Worm (Caenorhabditis elegans): ENCODE data around the gene C17C3.15.

C17C3.15 gene

DNA sequence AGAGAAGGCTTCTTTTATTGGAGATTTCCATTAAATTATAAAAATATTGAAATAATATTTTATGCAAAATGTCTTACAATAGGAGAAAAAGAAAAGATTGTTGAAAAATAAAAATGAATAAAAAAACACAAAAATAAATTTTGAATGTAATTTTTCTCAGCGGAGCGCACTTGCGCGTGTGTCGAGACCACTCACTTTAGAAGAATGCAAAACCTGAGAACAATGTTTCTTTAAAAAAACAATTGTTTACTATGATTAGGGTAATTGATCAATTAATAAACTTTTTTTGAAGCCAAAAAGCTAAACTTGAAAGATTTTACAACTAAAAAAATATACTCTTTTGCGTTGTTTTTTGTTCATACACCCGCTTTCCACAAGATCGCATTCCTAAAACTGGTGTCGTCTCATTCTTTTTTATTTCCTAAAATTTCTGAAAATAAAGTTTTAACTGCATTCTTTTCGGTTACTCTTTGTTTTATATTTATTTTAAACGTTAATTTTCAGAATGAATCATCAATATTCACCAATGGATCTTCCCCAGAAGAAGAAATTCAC, 23.8 kb downstream of the C17C3.15 start, which contains the start of gene ttc-4:
Gene ttc-4, plus strand, starts transcription at position 505 of the 555 bp plus-strand sequence.
- TF ChIP-seq bed-3 (GFP tag; optimal IDR thresholded peaks at IDR 0.05) (no peak), nhr-76 (tag; optimal IDR thresholded peaks at IDR 0.05) (no peak), lin-32 (GFP tag; optimal IDR thresholded peaks at IDR 0.05) (no peak), unc-120 (tag; optimal IDR thresholded peaks at IDR 0.05; ENCODE audit: poor library complexity, severe bottlenecking) (no peak), sptf-1 (tag; optimal IDR thresholded peaks at IDR 0.05) (peak; percentile 45), mep-1 (tag; optimal IDR thresholded peaks at IDR 0.05) (peak; percentile 68), elt-3 (tag; optimal IDR thresholded peaks at IDR 0.05) (no peak), ztf-11 (tag; optimal IDR thresholded peaks at IDR 0.05) (no peak), mls-2 (tag; optimal IDR thresholded peaks at IDR 0.05) (no peak), ces-1 (GFP tag; optimal IDR thresholded peaks at IDR 0.05) (peak; percentile 39), nhr-237 (tag; optimal IDR thresholded peaks at IDR 0.05) (peak; percentile 68), blmp-1 (tag; optimal IDR thresholded peaks at IDR 0.05) (no peak), unc-62 (GFP tag; optimal IDR thresholded peaks at IDR 0.05) (no peak), ceh-43 (GFP tag; optimal IDR thresholded peaks at IDR 0.05) (no peak)

ce11 chrII:5596247-5596646, 25.8 kb downstream of the C17C3.15 start, which contains the start of gene C17G10.1:
TSS of gene C17G10.1 (plus strand) at chrII:5596547.
- TF ChIP-seq unc-39 (tag; optimal IDR thresholded peaks at IDR 0.05) = no peak
- no peak for TF ChIP-seq hlh-1 (tag; optimal IDR thresholded peaks at IDR 0.05)
- no peak for TF ChIP-seq ces-1 (GFP tag; optimal IDR thresholded peaks at IDR 0.05)
- TF ChIP-seq M03D4.4 (tag; optimal IDR thresholded peaks at IDR 0.05) = no peak
- TF ChIP-seq unc-62 (GFP tag; optimal IDR thresholded peaks at IDR 0.05) = no peak
- no peak for TF ChIP-seq elt-1 (tag; optimal IDR thresholded peaks at IDR 0.05; ENCODE audit: borderline replicate concordance, insufficient read depth)
- TF ChIP-seq nhr-76 (tag; optimal IDR thresholded peaks at IDR 0.05) = no peak
- TF ChIP-seq pha-4 (tag; optimal IDR thresholded peaks at IDR 0.05) = no peak
- no peak for TF ChIP-seq ham-2 (GFP tag; optimal IDR thresholded peaks at IDR 0.05)
- TF ChIP-seq ceh-83 (GFP tag; optimal IDR thresholded peaks at IDR 0.05) = no peak
- no peak for TF ChIP-seq blmp-1 (tag; optimal IDR thresholded peaks at IDR 0.05)
- no peak for TF ChIP-seq elt-3 (tag; optimal IDR thresholded peaks at IDR 0.05)

DNA sequence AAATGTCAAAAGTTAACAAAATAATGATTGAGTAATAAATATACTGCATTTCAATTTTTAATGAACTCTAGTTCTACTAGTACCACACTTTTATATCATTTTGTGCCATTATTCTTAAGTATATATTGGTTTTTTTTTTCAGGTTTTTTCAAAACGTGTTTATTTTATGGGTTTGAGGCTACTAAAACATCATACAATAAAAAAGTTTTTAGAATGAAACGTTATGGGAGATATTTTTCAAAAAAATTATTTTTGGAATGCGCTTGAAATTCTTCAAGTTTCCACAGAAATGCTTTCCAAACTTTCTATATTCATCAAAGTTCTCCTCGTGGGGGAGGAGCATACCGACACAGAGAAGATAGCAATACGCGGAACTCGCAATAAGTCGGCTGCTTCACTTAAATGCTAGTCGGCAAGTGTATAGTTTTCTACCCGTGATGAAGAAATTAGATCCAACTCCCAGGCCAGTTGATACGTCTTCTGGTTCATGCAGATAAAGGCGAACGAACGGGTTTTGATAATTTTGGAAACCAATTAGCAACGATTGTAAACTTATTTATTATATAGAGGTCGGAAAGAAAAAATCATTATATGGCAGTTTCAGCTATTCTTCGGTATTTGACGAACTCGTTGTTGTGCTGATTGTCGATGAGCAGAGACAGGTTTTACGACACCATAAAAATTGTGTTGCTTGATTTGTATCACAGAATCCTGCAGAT, 29.0 kb downstream of the C17C3.15 start, which contains the start of gene C17G10.10:
Gene C17G10.10, minus strand, starts transcription at position 51 of the 719 bp plus-strand sequence.
- TF ChIP-seq elt-3 (tag; optimal IDR thresholded peaks at IDR 0.05) (no peak), pha-4 (tag; optimal IDR thresholded peaks at IDR 0.05) (peak; percentile 12)

- no peak for TF ChIP-seq lin-13 (tag; optimal IDR thresholded peaks at IDR 0.05)
- TF ChIP-seq unc-120 (tag; optimal IDR thresholded peaks at IDR 0.05; ENCODE audit: poor library complexity, severe bottlenecking) = no peak
Observed at ce11 chrII:5603194-5603593, 32.7 kb downstream of the C17C3.15 start, which contains the start of gene C17G10.6. TSS of gene C17G10.6 (minus strand) at chrII:5603294.

ce11 chrII:5604441-5604840, 34.0 kb downstream of the C17C3.15 start:
- TF ChIP-seq mab-5 (tag; optimal IDR thresholded peaks at IDR 0.05) (no peak), ham-2 (GFP tag; optimal IDR thresholded peaks at IDR 0.05) (no peak), lsy-2 (tag; optimal IDR thresholded peaks at IDR 0.05) (no peak), sptf-1 (tag; optimal IDR thresholded peaks at IDR 0.05) (no peak), nhr-2 (tag; optimal IDR thresholded peaks at IDR 0.05) (no peak), mls-2 (tag; optimal IDR thresholded peaks at IDR 0.05) (no peak), ztf-11 (tag; optimal IDR thresholded peaks at IDR 0.05) (no peak), flh-1 (GFP tag; optimal IDR thresholded peaks at IDR 0.05) (no peak), unc-120 (tag; optimal IDR thresholded peaks at IDR 0.05; ENCODE audit: poor library complexity, severe bottlenecking) (no peak), unc-39 (tag; optimal IDR thresholded peaks at IDR 0.05) (no peak), elt-1 (tag; optimal IDR thresholded peaks at IDR 0.05; ENCODE audit: borderline replicate concordance, insufficient read depth) (no peak), nhr-12 (tag; optimal IDR thresholded peaks at IDR 0.05) (no peak), M03D4.4 (tag; optimal IDR thresholded peaks at IDR 0.05) (no peak), cnd-1 (tag; optimal IDR thresholded peaks at IDR 0.05) (no peak), hlh-1 (tag; optimal IDR thresholded peaks at IDR 0.05) (no peak)
